Worm (Caenorhabditis elegans): ENCODE data around the gene C04E6.7.

DNA sequence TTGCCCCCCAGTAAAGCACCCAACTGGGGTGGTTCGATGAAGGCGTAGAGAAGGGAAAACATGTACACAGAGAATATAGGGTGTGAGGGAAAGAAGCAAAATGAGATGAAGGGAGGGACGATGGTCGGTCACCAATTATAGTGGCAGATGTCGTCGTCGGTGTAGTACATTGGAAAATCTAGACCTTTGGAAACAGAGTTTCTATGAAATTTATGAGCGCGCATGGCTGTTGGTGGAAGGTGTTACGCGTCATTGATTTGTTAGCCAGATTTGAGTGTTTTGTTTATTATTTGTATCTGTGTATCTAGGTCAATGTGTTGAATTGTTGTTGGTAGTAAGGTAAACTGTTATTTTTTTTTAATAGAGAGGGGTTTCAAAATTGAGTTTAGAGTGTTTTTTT lies 46.4 kb upstream of the C04E6.7 start:
- TF ChIP-seq nhr-10 (tag; optimal IDR thresholded peaks at IDR 0.05), result no peak
- TF ChIP-seq mdl-1 (tag; optimal IDR thresholded peaks at IDR 0.05), result no peak
- TF ChIP-seq ces-1 (GFP tag; optimal IDR thresholded peaks at IDR 0.05), result no peak
